Worm (Caenorhabditis elegans) whole organism, late embryonic: Measurements from ENCODE around the gene exh-1.

Source experiments
- C38D4.7 ChIP-seq: fragments of 200-800 bp; sonication (Bioruptor generic); optimal IDR thresholded peaks from 2 replicates; lab custom pipeline; 2018; ENCODE audit warnings: mild to moderate bottlenecking, missing genetic modification characterization, moderate library complexity, missing compliant biosample characterization
- F13H6.1 ChIP-seq: sonication (generic microtip); optimal IDR thresholded peaks from 2 replicates; lab custom pipeline; 2016; ENCODE audit warnings: missing genetic modification characterization, missing compliant biosample characterization
- ahr-1 ChIP-seq: sonication (generic microtip); optimal IDR thresholded peaks from 2 replicates; lab custom pipeline; 2016; ENCODE audit warnings: missing genetic modification characterization, missing compliant biosample characterization
- ceh-45 ChIP-seq: fragments of 200-800 bp; sonication (Bioruptor generic); IDR thresholded peaks from 2 replicates; pipeline ENCODE4 v1.3.6; 2022; ENCODE audit warnings: missing genetic modification reagents, missing genetic modification characterization, missing compliant biosample characterization
- dmd-4 ChIP-seq: sonication (generic microtip); optimal IDR thresholded peaks from 2 replicates; lab custom pipeline; 2016; ENCODE audit warnings: borderline replicate concordance, missing genetic modification characterization, missing compliant biosample characterization
- elt-4 ChIP-seq: sonication (generic microtip); optimal IDR thresholded peaks from 2 replicates; lab custom pipeline; 2016; ENCODE audit warnings: missing genetic modification characterization, missing compliant biosample characterization
- fkh-6 ChIP-seq: sonication (generic microtip); optimal IDR thresholded peaks from 2 replicates; lab custom pipeline; 2016; ENCODE audit warnings: missing genetic modification characterization, missing compliant biosample characterization
- hlh-15 ChIP-seq: sonication (generic microtip); optimal IDR thresholded peaks from 2 replicates; lab custom pipeline; 2016; ENCODE audit warnings: missing genetic modification characterization, missing compliant biosample characterization
- hlh-30 ChIP-seq: sonication (generic microtip); optimal IDR thresholded peaks from 2 replicates; lab custom pipeline; 2017; ENCODE audit warnings: antibody characterized with exemption, missing genetic modification characterization, missing compliant biosample characterization; ENCODE audit not compliant: insufficient read depth
- lin-11 ChIP-seq: fragments of 200-800 bp; sonication (Bioruptor generic); optimal IDR thresholded peaks from 2 replicates; lab custom pipeline; 2018; ENCODE audit warnings: mild to moderate bottlenecking, missing genetic modification characterization, missing compliant biosample characterization
- mec-3 ChIP-seq: sonication (generic microtip); optimal IDR thresholded peaks from 2 replicates; lab custom pipeline; 2016; ENCODE audit warnings: borderline replicate concordance, missing genetic modification characterization, missing compliant biosample characterization
- nhr-11 ChIP-seq: fragments of 150-350 bp; optimal IDR thresholded peaks from 2 replicates; lab custom pipeline; 2014; ENCODE audit warnings: missing biosample characterization, missing genetic modification characterization
- pag-3 ChIP-seq: sonication (generic microtip); optimal IDR thresholded peaks from 2 replicates; lab custom pipeline; 2016; ENCODE audit warnings: missing compliant biosample characterization, missing genetic modification characterization, borderline replicate concordance
- zip-5 ChIP-seq: sonication (generic microtip); optimal IDR thresholded peaks from 2 replicates; lab custom pipeline; 2016; ENCODE audit warnings: missing genetic modification characterization, missing compliant biosample characterization

DNA sequence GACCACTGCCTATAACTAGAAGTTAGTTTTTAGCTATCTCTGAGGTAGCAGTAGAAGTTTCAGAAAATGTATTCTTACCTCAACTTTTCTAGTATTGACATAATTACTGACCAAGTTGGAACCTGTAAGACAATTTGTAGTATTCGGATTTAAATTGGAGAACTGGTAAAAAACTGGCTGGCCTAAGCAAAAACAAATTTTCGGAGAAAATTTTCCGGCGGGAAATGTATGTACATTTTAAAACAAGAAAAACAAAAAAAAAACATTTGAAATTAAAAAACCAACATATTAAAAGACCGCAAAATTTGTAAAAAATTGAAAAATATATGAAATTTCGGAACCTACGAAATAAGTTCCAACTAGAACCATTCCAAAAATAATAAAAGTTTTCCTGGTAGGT, 10.0 kb upstream of the exh-1 start, which contains the start of gene srab-11:
- no peak for TF ChIP-seq C38D4.7 (GFP tag; lab: Kevin White, UChicago)
- TF ChIP-seq lin-11 (tag; lab: Kevin White, UChicago), result no peak
- no peak for TF ChIP-seq pag-3 (tag; lab: Kevin White, UChicago)
- no peak for TF ChIP-seq ahr-1 (tag; lab: Kevin White, UChicago)
- no peak for TF ChIP-seq F13H6.1 (tag; lab: Kevin White, UChicago)
- no peak for TF ChIP-seq zip-5
- no peak for TF ChIP-seq mec-3 (tag; lab: Kevin White, UChicago)
- TF ChIP-seq hlh-15, result no peak
- no peak for TF ChIP-seq ceh-45 (GFP tag; lab: Robert Waterston, UW)
- TF ChIP-seq dmd-4, result no peak
- TF ChIP-seq elt-4 (tag; lab: Kevin White, UChicago), result no peak
- no peak for TF ChIP-seq nhr-11 (tag; lab: Kevin White, UChicago)
- no peak for TF ChIP-seq fkh-6 (tag; lab: Kevin White, UChicago)
- TF ChIP-seq hlh-30, result no peak
